Worm (Caenorhabditis elegans) whole organism, L1 larva: Measurements from ENCODE around the gene tra-4.

ENCODE experiments used
- aha-1 ChIP-seq: fragments of 150-350 bp; optimal IDR thresholded peaks from 2 replicates; lab custom pipeline; 2014; ENCODE audit warnings: missing biosample characterization, missing genetic modification characterization
- ama-1 ChIP-seq: fragments of 150-350 bp; optimal IDR thresholded peaks from 2 replicates; lab custom pipeline; 2014
- lir-3 ChIP-seq: sonication (generic microtip); optimal IDR thresholded peaks from 2 replicates; lab custom pipeline; 2016; ENCODE audit warnings: mild to moderate bottlenecking, missing genetic modification characterization, moderate library complexity, missing compliant biosample characterization; ENCODE audit not compliant: poor library complexity
- mep-1 ChIP-seq: fragments of 150-350 bp; optimal IDR thresholded peaks from 2 replicates; lab custom pipeline; 2014; ENCODE audit warnings: missing biosample characterization, missing genetic modification characterization
- snpc-4 ChIP-seq: fragments of 150-350 bp; optimal IDR thresholded peaks from 2 replicates; lab custom pipeline; 2014; ENCODE audit warnings: missing biosample characterization, missing genetic modification characterization

DNA sequence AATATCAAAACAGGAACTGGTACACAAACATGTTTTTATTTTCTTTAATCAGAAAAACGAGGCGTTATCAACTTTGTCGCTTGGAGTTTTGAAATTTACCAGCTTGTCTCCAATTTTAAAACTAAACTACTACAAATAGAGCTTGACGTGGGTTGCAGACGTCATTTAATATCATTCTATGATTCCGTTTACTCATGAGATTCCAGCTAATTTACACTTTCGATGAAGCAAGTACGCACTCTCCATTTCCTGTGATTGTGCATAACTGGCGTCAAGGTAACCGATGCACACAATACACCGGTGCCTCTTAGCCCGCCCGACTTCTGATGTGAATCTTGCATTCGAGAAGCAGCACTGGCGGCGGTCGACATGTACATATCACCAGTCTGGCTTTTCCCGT lies 38.5 kb downstream of the tra-4 start:
- TF ChIP-seq aha-1 (tag; lab: Kevin White, UChicago) (no peak), ama-1 (lab: Kevin White, UChicago) (no peak), mep-1 (tag; lab: Kevin White, UChicago) (no peak), lir-3 (no peak), snpc-4 (tag; lab: Kevin White, UChicago) (no peak)
